Worm (Caenorhabditis elegans): ENCODE data around the gene mtm-6.
A peak's percentile ranks its signal among the peaks of the same experiment; 100 is the strongest.
"Not testable (repeated sequence)": the region's sequence is repeated elsewhere in the genome, so short reads cannot be mapped to it uniquely, and the experiment has no call there.

The mtm-6 gene

ce11 chrIII:13389078-13389477, 42.2 kb downstream of the mtm-6 start, which contains the start of gene T03F6.3:
Gene T03F6.3, plus strand, starts transcription at chrIII:13389395.
- TF ChIP-seq lin-14 (GFP tag; optimal IDR thresholded peaks at IDR 0.05) = no peak

ce11 chrIII:13390789-13391188, 43.9 kb downstream of the mtm-6 start:
- TF ChIP-seq efl-1 (optimal IDR thresholded peaks at IDR 0.05) (no peak), efl-1 (GFP tag; optimal IDR thresholded peaks at IDR 0.05 in 1 of 2) (peak in 1 of 2 experiments; percentile 66), ztf-4 (tag; optimal IDR thresholded peaks at IDR 0.05) (no peak), snu-23 (GFP tag; optimal IDR thresholded peaks at IDR 0.05) (no peak), zag-1 (tag; optimal IDR thresholded peaks at IDR 0.05) (no peak), ets-5 (GFP tag; IDR thresholded peaks at IDR 0.05) (no peak), xbp-1 (tag; optimal IDR thresholded peaks at IDR 0.05) (no peak), fos-1 (tag; optimal IDR thresholded peaks at IDR 0.05) (no peak), nhr-85 (tag) (peak; percentile 65)

DNA sequence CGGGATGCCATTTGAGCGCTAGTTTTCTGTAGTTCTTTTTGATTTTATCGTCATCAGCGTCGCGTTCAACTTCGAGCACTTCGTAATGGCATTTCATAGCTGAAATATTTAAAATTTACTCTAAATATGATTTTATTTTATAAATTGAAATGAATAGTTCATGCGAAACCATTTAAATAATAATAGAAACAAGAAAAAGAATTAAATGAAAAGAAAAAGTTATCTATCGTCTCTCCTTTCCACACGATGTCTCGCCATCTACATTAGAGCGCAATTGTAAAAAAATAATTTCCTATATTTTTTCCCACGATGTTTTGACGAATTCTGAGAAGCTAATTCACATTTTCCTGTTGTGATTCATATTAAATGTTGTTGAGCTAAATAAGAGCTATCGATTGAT, 46.4 kb downstream of the mtm-6 start, which contains the start of gene dnj-17:
TSS of gene dnj-17 (minus strand) at position 101 of the 400 bp plus-strand sequence.
- TF ChIP-seq alr-1 (tag; optimal IDR thresholded peaks at IDR 0.05; ENCODE audit: borderline replicate concordance) (no peak), efl-1 (optimal IDR thresholded peaks at IDR 0.05) (no peak), efl-1 (GFP tag; optimal IDR thresholded peaks at IDR 0.05 in 1 of 2) (peak; percentile 27 to 74), efl-3 (GFP tag; optimal IDR thresholded peaks at IDR 0.05) (no peak), Y116A8C.19 (tag; optimal IDR thresholded peaks at IDR 0.05; ENCODE audit: borderline replicate concordance) (no peak)

DNA sequence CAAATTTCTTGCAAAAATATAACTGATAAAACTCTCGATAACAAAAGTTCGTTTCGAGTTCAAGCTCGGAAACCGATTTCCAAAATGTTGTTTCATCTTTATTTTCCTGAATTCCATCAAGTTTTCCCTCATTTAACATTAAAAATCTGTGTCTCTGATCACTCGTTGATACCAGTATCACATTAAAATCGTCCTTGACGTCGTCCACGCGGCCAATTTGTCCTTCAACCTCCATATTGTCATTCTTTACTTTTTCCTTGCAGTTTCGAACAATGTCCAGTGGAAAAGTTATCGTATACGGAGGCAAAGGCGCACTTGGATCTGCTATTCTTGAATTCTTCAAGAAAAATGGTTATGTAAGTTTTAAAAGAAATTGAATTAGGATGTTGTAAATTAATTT, 46.8 kb downstream of the mtm-6 start, which contains the start of gene qdpr-1:
TSS of gene qdpr-1 (plus strand) at position 264 of the 400 bp plus-strand sequence.
- TF ChIP-seq nhr-71 (tag; optimal IDR thresholded peaks at IDR 0.05) (no peak), lin-13 (GFP tag; optimal IDR thresholded peaks at IDR 0.05) (no peak), blmp-1 (tag; optimal IDR thresholded peaks at IDR 0.05) (peak; percentile 59), dpl-1 (GFP tag; optimal IDR thresholded peaks at IDR 0.05) (no peak), mab-9 (GFP tag; IDR thresholded peaks at IDR 0.05) (no peak), lsy-2 (tag; optimal IDR thresholded peaks at IDR 0.05) (peak in 1 of 2 experiments; percentile 12), mdl-1 (tag; optimal IDR thresholded peaks at IDR 0.05) (no peak), elt-3 (tag; optimal IDR thresholded peaks at IDR 0.05) (peak in 4 of 6 experiments; percentile 43 to 80 (median 54)), alr-1 (tag; optimal IDR thresholded peaks at IDR 0.05; ENCODE audit: borderline replicate concordance) (no peak), ztf-4 (tag; optimal IDR thresholded peaks at IDR 0.05) (no peak), fkh-10 (GFP tag; optimal IDR thresholded peaks at IDR 0.05) (no peak), nhr-85 (tag) (no peak), unc-130 (tag; optimal IDR thresholded peaks at IDR 0.05) (no peak), snu-23 (GFP tag; optimal IDR thresholded peaks at IDR 0.05) (peak; percentile 17), nhr-90 (tag; optimal IDR thresholded peaks at IDR 0.05; ENCODE audit: poor library complexity) (no peak)

DNA sequence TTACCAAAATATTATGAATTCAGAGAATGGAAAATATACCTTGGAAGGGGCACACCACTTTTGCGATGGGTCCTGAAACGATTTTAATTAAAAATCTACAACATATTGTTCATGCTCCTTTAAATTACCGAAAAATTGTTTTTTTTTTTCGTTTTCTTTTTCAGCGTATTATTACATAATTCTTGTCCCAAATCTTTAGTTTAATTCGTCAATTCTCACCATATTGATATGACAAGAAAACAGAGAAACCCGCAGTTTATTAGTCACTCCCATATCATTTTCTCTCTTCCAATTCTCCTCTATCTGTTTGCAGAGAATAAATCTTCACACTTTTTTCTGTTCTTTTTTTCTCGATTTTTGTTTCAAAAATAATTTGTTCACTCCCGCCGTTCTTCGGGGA, 48.4 kb downstream of the mtm-6 start, which contains the start of gene F11F1.1:
TSS of gene F11F1.1 (plus strand) at position 301 of the 400 bp plus-strand sequence.
- TF ChIP-seq blmp-1 (tag; optimal IDR thresholded peaks at IDR 0.05) = peak; percentile 17
- peak in 1 of 6 experiments; percentile 34 for TF ChIP-seq elt-3 (tag; optimal IDR thresholded peaks at IDR 0.05)
- TF ChIP-seq ceh-8 (GFP tag; optimal IDR thresholded peaks at IDR 0.05) = no peak
- TF ChIP-seq nhr-11 (tag; optimal IDR thresholded peaks at IDR 0.05) = no peak

ce11 chrIII:13401673-13402258, 54.9 kb downstream of the mtm-6 start, which contains the start of the genes srlf-9 and srlf-10:
Gene srlf-9, minus strand, starts transcription at chrIII:13401773.
Gene srlf-10, plus strand, starts transcription at chrIII:13402208.
- TF ChIP-seq xbp-1 (tag; optimal IDR thresholded peaks at IDR 0.05); unc-86 (tag; optimal IDR thresholded peaks at IDR 0.05); mab-9 (GFP tag; IDR thresholded peaks at IDR 0.05): not testable (repeated sequence)

DNA sequence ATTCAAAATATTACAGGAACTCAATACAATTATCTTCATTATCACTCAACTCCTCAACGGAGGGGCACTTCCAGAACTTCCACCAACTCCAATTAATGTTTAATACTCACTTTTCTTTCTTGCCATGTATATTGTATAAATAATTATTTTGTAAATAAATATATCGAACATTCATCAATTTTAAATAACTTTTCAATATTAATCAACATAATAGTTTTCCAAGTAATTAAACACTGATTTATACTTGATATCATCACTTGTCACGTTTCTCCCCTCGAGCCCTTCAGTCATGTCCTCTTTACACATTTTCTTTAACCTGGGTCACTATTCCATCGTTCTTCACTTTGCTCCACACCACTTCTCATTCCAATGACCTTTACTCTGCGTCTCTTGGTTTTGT, 56.0 kb downstream of the mtm-6 start, which contains the start of gene mig-18:
TSS of gene mig-18 (plus strand) at position 301 of the 400 bp plus-strand sequence.
- TF ChIP-seq lin-15B (tag; optimal IDR thresholded peaks at IDR 0.05) = no peak
- TF ChIP-seq nhr-237 (tag; optimal IDR thresholded peaks at IDR 0.05) = no peak
- no peak for TF ChIP-seq efl-3 (GFP tag; optimal IDR thresholded peaks at IDR 0.05)
- no peak for TF ChIP-seq fkh-10 (GFP tag; optimal IDR thresholded peaks at IDR 0.05)
- no peak for TF ChIP-seq hpl-2 (GFP tag; optimal IDR thresholded peaks at IDR 0.05)
- TF ChIP-seq C16A3.4 (tag; optimal IDR thresholded peaks at IDR 0.05) = no peak
- no peak for TF ChIP-seq nhr-76 (tag; optimal IDR thresholded peaks at IDR 0.05)
- TF ChIP-seq nhr-85 (tag) = no peak
- no peak for TF ChIP-seq ceh-63 (GFP tag; optimal IDR thresholded peaks at IDR 0.05)
- no peak for TF ChIP-seq nhr-90 (tag; optimal IDR thresholded peaks at IDR 0.05; ENCODE audit: poor library complexity)
- no peak for TF ChIP-seq ama-1 (optimal IDR thresholded peaks at IDR 0.05)
- TF ChIP-seq isw-1 (GFP tag; IDR thresholded peaks at IDR 0.05) = no peak
- no peak for TF ChIP-seq unc-98 (GFP tag; IDR thresholded peaks at IDR 0.05)
- TF ChIP-seq nhr-20 (tag; optimal IDR thresholded peaks at IDR 0.05) = no peak
- no peak for TF ChIP-seq tbx-2 (tag; optimal IDR thresholded peaks at IDR 0.05)
- no peak for TF ChIP-seq dsc-1 (tag; optimal IDR thresholded peaks at IDR 0.05)
